Worm (Caenorhabditis elegans): ENCODE results near the gene col-77.

- TF ChIP-seq pha-4 (tag; optimal IDR thresholded peaks at IDR 0.05) (no peak), nhr-179 (tag; optimal IDR thresholded peaks at IDR 0.05) (no peak), repo-1 (tag; optimal IDR thresholded peaks at IDR 0.05) (no peak), sptf-2 (GFP tag; optimal IDR thresholded peaks at IDR 0.05) (no peak), ama-1 (optimal IDR thresholded peaks at IDR 0.05) (no peak), ama-1 (GFP tag; optimal IDR thresholded peaks at IDR 0.05) (no peak), ZK185.1 (tag; optimal IDR thresholded peaks at IDR 0.05; ENCODE audit: poor library complexity, severe bottlenecking) (no peak), chd-7 (tag; optimal IDR thresholded peaks at IDR 0.05) (no peak), lin-54 (GFP tag; optimal IDR thresholded peaks at IDR 0.05) (no peak), snpc-1.1 (tag; optimal IDR thresholded peaks at IDR 0.05; ENCODE audit: insufficient read depth) (no peak), attf-3 (GFP tag; conservative IDR thresholded peaks at IDR 0.05) (no peak), ztf-28 (GFP tag; IDR thresholded peaks at IDR 0.05) (no peak), mes-4 (tag; optimal IDR thresholded peaks at IDR 0.05) (no peak), lin-26 (GFP tag; IDR thresholded peaks at IDR 0.05) (no peak), lin-35 (GFP tag; optimal IDR thresholded peaks at IDR 0.05) (no peak)
Observed at ce11 chrII:8399064-8399463, 39.9 kb upstream of the col-77 start, which contains the start of gene dod-23.

Measured in whole organism, young adult.